Fruit fly (Drosophila melanogaster): Measurements from ENCODE around the gene CG17777.

DNA sequence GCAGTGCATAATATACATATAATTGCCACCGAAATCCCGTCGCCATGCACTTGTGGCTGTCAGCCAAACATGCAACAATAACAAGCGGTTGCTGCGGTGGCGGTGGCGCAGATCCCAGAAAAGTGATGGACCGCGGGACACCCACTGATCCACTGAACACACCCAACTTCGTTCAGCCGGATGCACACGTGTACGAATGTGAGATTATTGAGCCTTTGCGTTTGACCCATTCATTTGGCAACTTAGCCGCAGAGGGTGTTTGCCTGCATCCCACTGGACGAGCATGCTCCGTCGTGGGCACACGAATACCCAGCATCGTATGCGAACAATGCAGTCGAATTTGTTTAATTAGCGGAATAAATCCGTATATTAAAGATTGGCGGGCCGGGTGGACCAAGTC, 21.3 kb upstream of the CG17777 start:
- no peak for TF ChIP-seq Clk (GFP tag; optimal IDR thresholded peaks at IDR 0.05)
- TF ChIP-seq CG14711 (tag; optimal IDR thresholded peaks at IDR 0.05) = no peak
- no peak for TF ChIP-seq tj (GFP tag; optimal IDR thresholded peaks at IDR 0.05)
- no peak for TF ChIP-seq Crg-1 (GFP tag; optimal IDR thresholded peaks at IDR 0.05)
- TF ChIP-seq bab1 (GFP tag; optimal IDR thresholded peaks at IDR 0.05) = no peak
